Fruit fly (Drosophila melanogaster) whole organism, wandering third instar larva: ENCODE measurements around the gene CG13614.

ENCODE experiments used
- Abd-B ChIP-seq: fragments of >200 bp; optimal IDR thresholded peaks from 2 replicates; lab custom pipeline; 2017; ENCODE audit warnings: missing biosample characterization, missing genetic modification characterization
- CG32264 ChIP-seq: fragments of 200-800 bp; sonication (Bioruptor generic); optimal IDR thresholded peaks from 2 replicates; lab custom pipeline; 2016; ENCODE audit warnings: missing biosample characterization, missing genetic modification characterization
- CG9705 ChIP-seq: fragments of 200-800 bp; sonication (Bioruptor generic); optimal IDR thresholded peaks from 2 replicates; lab custom pipeline; 2018; ENCODE audit warnings: missing biosample characterization, mild to moderate bottlenecking, missing genetic modification characterization
- CrebA ChIP-seq: fragments of 200-800 bp; sonication (Bioruptor generic); optimal IDR thresholded peaks from 2 replicates; lab custom pipeline; 2016; ENCODE audit warnings: missing biosample characterization, mild to moderate bottlenecking, missing genetic modification characterization, borderline replicate concordance
- Dfd ChIP-seq: fragments of >200 bp; optimal IDR thresholded peaks from 2 replicates; lab custom pipeline; 2017; ENCODE audit warnings: missing biosample characterization, missing genetic modification characterization
- Dif ChIP-seq: fragments of 200-275, 200-300 bp; sonication (Bioruptor generic); optimal IDR thresholded peaks from 2 replicates; lab custom pipeline; 2018; ENCODE audit warnings: missing biosample characterization, missing genetic modification characterization; ENCODE audit not compliant: partially characterized antibody
- HLH106 ChIP-seq: fragments of 200-800 bp; optimal IDR thresholded peaks from 3 replicates; lab custom pipeline; 2019; ENCODE audit warnings: missing biosample characterization, mild to moderate bottlenecking, missing genetic modification characterization, moderate library complexity
- Hnf4 ChIP-seq: fragments of 200-800 bp; sonication (Bioruptor generic); optimal IDR thresholded peaks from 2 replicates; lab custom pipeline; 2016; ENCODE audit warnings: missing biosample characterization, mild to moderate bottlenecking, missing genetic modification characterization
- Hr78 ChIP-seq: fragments of >200 bp; optimal IDR thresholded peaks from 2 replicates; lab custom pipeline; 2017; ENCODE audit warnings: missing biosample characterization, missing genetic modification characterization
- Hr83 ChIP-seq: fragments of 200-300 bp; sonication (Bioruptor generic); optimal IDR thresholded peaks from 2 replicates; lab custom pipeline; 2016; ENCODE audit warnings: missing biosample characterization, mild to moderate bottlenecking, missing genetic modification characterization, moderate library complexity; ENCODE audit not compliant: poor library complexity, severe bottlenecking
- Mio ChIP-seq: sonication (Bioruptor generic); optimal IDR thresholded peaks from 2 replicates; lab custom pipeline; 2016; ENCODE audit warnings: missing biosample characterization, missing genetic modification characterization
- Myc ChIP-seq: fragments of >200 bp; optimal IDR thresholded peaks from 2 replicates; lab custom pipeline; 2017
- N ChIP-seq: fragments of >200 bp; optimal IDR thresholded peaks from 2 replicates; lab custom pipeline; 2018; ENCODE audit warnings: missing biosample characterization, missing external identifiers, missing genetic modification characterization
- OdsH ChIP-seq: fragments of 200-800 bp; sonication (Bioruptor generic); optimal IDR thresholded peaks from 2 replicates; lab custom pipeline; 2016; ENCODE audit warnings: missing biosample characterization, mild to moderate bottlenecking, missing genetic modification characterization
- Rel ChIP-seq, 2 experiments: fragments of 200-800 bp; sonication (Bioruptor generic) in 1 of 2; optimal IDR thresholded peaks; 2 replicates in 1 of 2; 3 replicates in 1 of 2; lab custom pipeline; 2016 to 2019; ENCODE audit warnings: mild to moderate bottlenecking in 2 of 2, missing biosample characterization in 2 of 2, missing genetic modification characterization in 2 of 2, moderate library complexity in 1 of 2
- Sp1 ChIP-seq: fragments of 200-800 bp; sonication (Bioruptor generic); optimal IDR thresholded peaks from 3 replicates; lab custom pipeline; 2019; ENCODE audit warnings: missing biosample characterization, mild to moderate bottlenecking, missing genetic modification characterization, moderate library complexity
- Vsx2 ChIP-seq: fragments of 200-300, 225-300 bp; sonication (Bioruptor generic); optimal IDR thresholded peaks from 2 replicates; lab custom pipeline; 2018; ENCODE audit warnings: missing biosample characterization, missing genetic modification characterization; ENCODE audit not compliant: partially characterized antibody
- br ChIP-seq: fragments of 200-800 bp; sonication (Bioruptor generic); optimal IDR thresholded peaks from 2 replicates; lab custom pipeline; 2016; ENCODE audit warnings: missing biosample characterization, missing genetic modification characterization
- brk ChIP-seq: fragments of 200-800 bp; sonication (Bioruptor generic); optimal IDR thresholded peaks from 2 replicates; lab custom pipeline; 2016; ENCODE audit warnings: missing biosample characterization, mild to moderate bottlenecking, missing genetic modification characterization
- dl ChIP-seq, 2 experiments: fragments of 175-275, 200-275 bp in 1 of 2; fragments of 200-275 bp in 1 of 2; sonication (Bioruptor generic); optimal IDR thresholded peaks; lab custom pipeline; 2018; ENCODE audit warnings: mild to moderate bottlenecking in 2 of 2, missing biosample characterization in 2 of 2, missing genetic modification characterization in 2 of 2, moderate library complexity in 2 of 2; ENCODE audit not compliant: partially characterized antibody in 2 of 2, insufficient read depth in 1 of 2
- dmrt93B ChIP-seq: fragments of 200-800 bp; sonication (Bioruptor generic); optimal IDR thresholded peaks from 2 replicates; lab custom pipeline; 2018; ENCODE audit warnings: missing biosample characterization, mild to moderate bottlenecking, missing genetic modification characterization
- dsf ChIP-seq: sonication (Bioruptor generic); optimal IDR thresholded peaks from 2 replicates; lab custom pipeline; 2016; ENCODE audit warnings: missing biosample characterization, missing genetic modification characterization, borderline replicate concordance
- ey ChIP-seq: fragments of 200-800 bp; sonication (Bioruptor generic); optimal IDR thresholded peaks from 2 replicates; lab custom pipeline; 2016; ENCODE audit warnings: missing biosample characterization, missing genetic modification characterization
- foxo ChIP-seq, 2 experiments: fragments of 200-800 bp; sonication (Bioruptor generic); optimal IDR thresholded peaks; 2 replicates in 1 of 2; 3 replicates in 1 of 2; lab custom pipeline; 2016 to 2017; ENCODE audit warnings: missing biosample characterization in 2 of 2, missing genetic modification characterization in 2 of 2
- fru ChIP-seq: fragments of 200-800 bp; sonication (Bioruptor generic); optimal IDR thresholded peaks from 3 replicates; lab custom pipeline; 2016; ENCODE audit warnings: missing biosample characterization, mild to moderate bottlenecking, missing genetic modification characterization
- h ChIP-seq: fragments of 200-800 bp; sonication (Bioruptor generic); optimal IDR thresholded peaks from 3 replicates; lab custom pipeline; 2016; ENCODE audit warnings: missing biosample characterization, mild to moderate bottlenecking, missing genetic modification characterization
- jim ChIP-seq: fragments of 175-275, 200-325 bp; sonication (Bioruptor generic); optimal IDR thresholded peaks from 2 replicates; lab custom pipeline; 2016; ENCODE audit warnings: missing biosample characterization, mild to moderate bottlenecking, missing genetic modification characterization
- lola ChIP-seq: fragments of >200 bp; optimal IDR thresholded peaks from 2 replicates; lab custom pipeline; 2017; ENCODE audit warnings: missing biosample characterization, missing genetic modification characterization
- pan ChIP-seq: fragments of >200 bp; optimal IDR thresholded peaks from 2 replicates; lab custom pipeline; 2017
- rgr ChIP-seq: fragments of 200-800 bp; sonication (Bioruptor generic); optimal IDR thresholded peaks from 3 replicates; lab custom pipeline; 2016; ENCODE audit warnings: missing biosample characterization, mild to moderate bottlenecking, missing genetic modification characterization
- sage ChIP-seq: fragments of 200-800 bp; sonication (Bioruptor generic); optimal IDR thresholded peaks from 2 replicates; lab custom pipeline; 2016; ENCODE audit warnings: missing biosample characterization, mild to moderate bottlenecking, missing genetic modification characterization
- sv ChIP-seq: fragments of 200-800 bp; sonication (Bioruptor generic); optimal IDR thresholded peaks from 3 replicates; lab custom pipeline; 2016; ENCODE audit warnings: missing biosample characterization, missing genetic modification characterization
- tai ChIP-seq: sonication (Bioruptor generic); optimal IDR thresholded peaks from 2 replicates; lab custom pipeline; 2016; ENCODE audit warnings: missing biosample characterization, missing genetic modification characterization
- usp ChIP-seq: fragments of >200 bp; optimal IDR thresholded peaks from 2 replicates; lab custom pipeline; 2017; ENCODE audit warnings: missing biosample characterization, missing genetic modification characterization
- woc ChIP-seq: sonication (Bioruptor generic); optimal IDR thresholded peaks from 2 replicates; lab custom pipeline; 2016; ENCODE audit warnings: missing biosample characterization, mild to moderate bottlenecking, missing genetic modification characterization

Gene CG13614

dm6 chr3R:24353448-24353847 is 15.9 kb upstream of the CG13614 start:
- no peak for TF ChIP-seq CrebA (GFP tag; lab: Kevin White, UChicago)
- no peak for TF ChIP-seq usp (GFP tag; lab: Kevin White, UChicago)
- TF ChIP-seq OdsH (GFP tag; lab: Kevin White, UChicago) = no peak
- TF ChIP-seq CG9705 (GFP tag; lab: Kevin White, UChicago) = no peak
- no peak for TF ChIP-seq foxo (GFP tag; optimal IDR thresholded peaks at IDR 0.05; lab: Kevin White, UChicago)
- TF ChIP-seq dmrt93B = no peak
- TF ChIP-seq dsf = no peak
- no peak for TF ChIP-seq Hnf4 (GFP tag; lab: Kevin White, UChicago)
- no peak for TF ChIP-seq pan
- no peak for TF ChIP-seq N
- no peak for TF ChIP-seq fru (GFP tag; lab: Kevin White, UChicago)
- TF ChIP-seq ey = no peak

dm6 chr3R:24357698-24358097 is 11.7 kb upstream of the CG13614 start, which contains the start of gene Golgin84:
Gene Golgin84 (minus strand): TSS chr3R:24357938.
- no peak for TF ChIP-seq Mio (GFP tag; lab: Kevin White, UChicago)
- no peak for TF ChIP-seq Dif (GFP tag; lab: Kevin White, UChicago)
- no peak for TF ChIP-seq OdsH (GFP tag; lab: Kevin White, UChicago)
- TF ChIP-seq Abd-B (GFP tag; lab: Kevin White, UChicago) = no peak
- TF ChIP-seq HLH106 (tag; lab: Kevin White, UChicago) = no peak
- TF ChIP-seq fru (GFP tag; lab: Kevin White, UChicago) = no peak
- no peak for TF ChIP-seq dl (GFP tag; optimal IDR thresholded peaks at IDR 0.05; lab: Kevin White, UChicago; ENCODE audit: insufficient read depth in 1 of 2, partially characterized antibody in 2 of 2)
- TF ChIP-seq dmrt93B = no peak
- TF ChIP-seq lola (GFP tag; lab: Kevin White, UChicago) = no peak
- no peak for TF ChIP-seq Hnf4 (GFP tag; lab: Kevin White, UChicago)
- TF ChIP-seq h (GFP tag; lab: Kevin White, UChicago) = no peak
- no peak for TF ChIP-seq ey

DNA sequence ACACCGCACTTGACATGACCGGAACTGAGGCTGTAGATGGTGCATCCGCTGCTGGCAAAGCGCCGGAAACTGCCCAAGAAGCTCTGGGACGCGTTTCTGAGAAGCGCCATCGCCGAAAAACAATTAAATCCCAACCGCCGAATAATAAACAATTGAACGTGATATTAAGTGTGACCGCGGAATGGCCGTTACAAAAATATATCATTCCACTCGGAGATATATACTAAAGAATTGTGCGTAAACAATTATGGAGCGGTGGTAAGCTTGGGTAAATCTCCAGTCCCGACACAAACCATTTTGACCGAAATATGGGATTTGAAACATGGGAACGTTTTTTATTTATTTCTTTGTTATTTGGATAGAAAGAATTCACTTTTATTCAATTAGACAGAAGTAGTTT is 9.4 kb upstream of the CG13614 start, which contains the start of gene CG18528:
CG18528 (minus strand) TSS at position 188 of the 400 bp plus-strand sequence.
- peak; percentile 57 for TF ChIP-seq Myc (lab: Kevin White, UChicago)
- TF ChIP-seq jim = no peak
- no peak for TF ChIP-seq usp (GFP tag; lab: Kevin White, UChicago)
- TF ChIP-seq N = no peak
- no peak for TF ChIP-seq sage (GFP tag; lab: Kevin White, UChicago)
- no peak for TF ChIP-seq Hnf4 (GFP tag; lab: Kevin White, UChicago)
- TF ChIP-seq dmrt93B = no peak

DNA sequence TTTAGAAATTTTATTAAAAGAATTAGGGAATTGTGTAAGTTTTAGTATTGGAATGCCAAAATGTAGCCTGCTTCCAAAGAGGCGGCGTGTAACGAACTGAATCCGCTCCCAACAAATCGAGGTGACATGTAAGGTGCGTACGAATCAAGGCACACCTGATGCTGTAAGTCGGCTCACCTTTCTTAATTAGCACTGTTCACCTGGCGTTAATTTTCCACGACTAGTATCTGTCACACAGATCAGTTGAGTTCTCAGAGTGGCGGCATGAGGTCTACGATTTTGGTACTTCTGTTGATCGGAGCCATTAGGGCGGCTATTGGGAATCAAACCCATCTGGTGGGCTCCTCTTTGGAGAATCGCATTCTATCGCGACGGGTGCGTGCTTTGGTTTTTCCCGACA is 7.8 kb upstream of the CG13614 start, which contains the start of the genes CG5762 and CG33339:
CG5762 (minus strand) TSS at position 101 of the 400 bp plus-strand sequence.
CG33339 (plus strand) TSS at position 265 of the 400 bp plus-strand sequence.
- TF ChIP-seq Sp1 (GFP tag; lab: Kevin White, UChicago) (no peak), Hnf4 (GFP tag; lab: Kevin White, UChicago) (no peak), Mio (GFP tag; lab: Kevin White, UChicago) (no peak), br (GFP tag; lab: Kevin White, UChicago) (no peak), dl (GFP tag; optimal IDR thresholded peaks at IDR 0.05; lab: Kevin White, UChicago; ENCODE audit: insufficient read depth in 1 of 2, partially characterized antibody in 2 of 2) (no peak), Hr78 (GFP tag; lab: Kevin White, UChicago) (no peak), foxo (GFP tag; optimal IDR thresholded peaks at IDR 0.05; lab: Kevin White, UChicago) (no peak), sage (GFP tag; lab: Kevin White, UChicago) (no peak), Vsx2 (GFP tag; lab: Kevin White, UChicago) (no peak), woc (GFP tag; lab: Kevin White, UChicago) (no peak), Dif (GFP tag; lab: Kevin White, UChicago) (no peak), usp (GFP tag; lab: Kevin White, UChicago) (no peak), Dfd (no peak)

dm6 chr3R:24362838-24363237 is 6.5 kb upstream of the CG13614 start, which contains the start of gene CG33340:
Gene CG33340 (plus strand): TSS chr3R:24363138.
- TF ChIP-seq sage (GFP tag; lab: Kevin White, UChicago) = no peak
- no peak for TF ChIP-seq Sp1 (GFP tag; lab: Kevin White, UChicago)
- TF ChIP-seq sv = no peak
- TF ChIP-seq woc (GFP tag; lab: Kevin White, UChicago) = no peak
- TF ChIP-seq rgr = no peak
- TF ChIP-seq CG32264 (GFP tag; lab: Kevin White, UChicago) = no peak
- no peak for TF ChIP-seq Hr83 (GFP tag; lab: Kevin White, UChicago)
- TF ChIP-seq ey = no peak
- TF ChIP-seq tai (GFP tag; lab: Kevin White, UChicago) = no peak
- TF ChIP-seq dl (GFP tag; optimal IDR thresholded peaks at IDR 0.05; lab: Kevin White, UChicago; ENCODE audit: insufficient read depth in 1 of 2, partially characterized antibody in 2 of 2) = no peak
- TF ChIP-seq Abd-B (GFP tag; lab: Kevin White, UChicago) = no peak
- TF ChIP-seq Vsx2 (GFP tag; lab: Kevin White, UChicago) = no peak
- TF ChIP-seq jim = no peak
- no peak for TF ChIP-seq Rel (GFP tag; optimal IDR thresholded peaks at IDR 0.05; lab: Kevin White, UChicago)
- TF ChIP-seq Rel (tag; optimal IDR thresholded peaks at IDR 0.05; lab: Kevin White, UChicago) = no peak
- TF ChIP-seq lola (GFP tag; lab: Kevin White, UChicago) = no peak
- no peak for TF ChIP-seq brk (GFP tag; lab: Kevin White, UChicago)
- no peak for TF ChIP-seq dsf
